Worm (Caenorhabditis elegans): ENCODE measurements around the gene Y61A9LA.1.

DNA sequence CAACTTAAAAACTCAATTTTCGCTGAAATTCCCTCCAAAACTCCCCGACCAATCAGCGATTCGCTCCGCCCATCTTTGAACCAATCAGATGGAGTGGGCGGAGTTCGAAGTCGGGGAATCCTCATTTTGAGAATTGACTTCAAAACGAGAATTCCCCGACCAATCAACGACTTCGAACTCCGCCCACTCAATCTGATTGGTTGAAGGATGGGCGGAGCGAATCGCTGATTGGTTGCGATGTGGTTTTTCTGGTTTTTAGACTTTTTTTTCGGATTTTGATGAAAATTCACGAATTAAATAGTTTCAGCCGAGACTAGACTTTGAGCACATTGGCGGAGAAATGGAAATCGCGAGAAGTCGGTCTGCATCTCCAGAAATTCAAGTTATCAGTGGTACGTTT lies 13.1 kb upstream of the Y61A9LA.1 start:
- no peak for TF ChIP-seq ceh-6 (GFP tag; optimal IDR thresholded peaks at IDR 0.05)
- no peak for TF ChIP-seq pag-3 (tag; optimal IDR thresholded peaks at IDR 0.05; ENCODE audit: borderline replicate concordance)
- TF ChIP-seq fkh-6 (tag; optimal IDR thresholded peaks at IDR 0.05), result no peak
- no peak for TF ChIP-seq ttx-3 (tag; optimal IDR thresholded peaks at IDR 0.05)
- no peak for TF ChIP-seq pha-4 (tag; optimal IDR thresholded peaks at IDR 0.05)
- no peak for TF ChIP-seq syd-9 (tag; optimal IDR thresholded peaks at IDR 0.05)
- no peak for TF ChIP-seq tbx-7 (tag; optimal IDR thresholded peaks at IDR 0.05)
- no peak for TF ChIP-seq ama-1 (optimal IDR thresholded peaks at IDR 0.05)
- no peak for TF ChIP-seq C08G9.2 (tag; optimal IDR thresholded peaks at IDR 0.05)
- TF ChIP-seq hlh-8 (tag; optimal IDR thresholded peaks at IDR 0.05), result no peak
- TF ChIP-seq sox-2 (GFP tag; IDR thresholded peaks at IDR 0.05), result no peak
